Fruit fly (Drosophila melanogaster): ENCODE data around the gene CG4390.

Gene CG4390

DNA sequence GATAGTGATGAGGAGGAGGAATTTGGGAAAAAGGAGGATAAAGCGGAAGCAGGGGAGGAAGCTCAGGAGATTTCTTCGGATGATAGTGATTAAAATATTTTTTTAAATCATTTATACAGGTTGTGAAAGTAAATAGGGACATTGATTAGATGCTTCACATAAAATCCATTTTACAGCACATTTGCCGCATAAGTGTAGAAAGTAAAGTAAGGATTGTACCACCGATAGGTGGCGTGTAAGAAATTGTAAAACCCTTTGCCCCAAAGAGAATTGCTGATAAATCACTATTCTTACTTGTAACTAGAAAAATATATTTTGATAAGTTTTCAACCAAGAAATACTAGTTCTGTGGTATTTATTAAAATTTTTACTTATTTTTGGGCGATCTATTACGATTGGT is 590 bp downstream of the CG4390 start (continued):
- 0 out of 2 replicates have a peak, but pooled peaks have one; percentile 27 for TF ChIP-seq bbx (GFP tag; IDR thresholded peaks at IDR 0.05; ENCODE audit: partially characterized antibody)
- TF ChIP-seq CG10274 (GFP tag; optimal IDR thresholded peaks at IDR 0.05), result no peak
- no peak for TF ChIP-seq wdn (GFP tag; IDR thresholded peaks at IDR 0.05)
- peak; percentile 94 for TF ChIP-seq CTCF (GFP tag; optimal IDR thresholded peaks at IDR 0.05)
- TF ChIP-seq Xrp1 (GFP tag; IDR thresholded peaks at IDR 0.05), result no peak
- peak; percentile 30 for TF ChIP-seq pita (GFP tag; optimal IDR thresholded peaks at IDR 0.05)
- TF ChIP-seq CG16813 (GFP tag; IDR thresholded peaks at IDR 0.05; ENCODE audit: partially characterized antibody), result peak; percentile 35; the same call in 2 of the 3 replicates
- TF ChIP-seq Dfd (GFP tag; optimal IDR thresholded peaks at IDR 0.05), result no peak
- no peak for TF ChIP-seq CG17912 (GFP tag; optimal IDR thresholded peaks at IDR 0.05)
- peak; percentile 53; the same call in 2 of the 3 replicates for TF ChIP-seq knrl (GFP tag; IDR thresholded peaks at IDR 0.05; ENCODE audit: partially characterized antibody)
- peak; percentile 68 for TF ChIP-seq Med (GFP tag)
- 0 out of 2 replicates have a peak, but pooled peaks have one; percentile 38 for TF ChIP-seq CG42726 (GFP tag; IDR thresholded peaks at IDR 0.05; ENCODE audit: partially characterized antibody)
- peak; percentile 39 for TF ChIP-seq Abd-B (GFP tag; optimal IDR thresholded peaks at IDR 0.05)
- TF ChIP-seq CG3407 (GFP tag; optimal IDR thresholded peaks at IDR 0.05), result no peak
- TF ChIP-seq sima (GFP tag; optimal IDR thresholded peaks at IDR 0.05), result no peak
- no peak for TF ChIP-seq eve (GFP tag; optimal IDR thresholded peaks at IDR 0.05)
- no peak for TF ChIP-seq CG33213 (GFP tag; optimal IDR thresholded peaks at IDR 0.05)
- TF ChIP-seq H2.0 (GFP tag; IDR thresholded peaks at IDR 0.05), result 0 out of 2 replicates have a peak, but pooled peaks have one; percentile 34
- peak; percentile 47 for TF ChIP-seq stwl (tag; optimal IDR thresholded peaks at IDR 0.05)

DNA sequence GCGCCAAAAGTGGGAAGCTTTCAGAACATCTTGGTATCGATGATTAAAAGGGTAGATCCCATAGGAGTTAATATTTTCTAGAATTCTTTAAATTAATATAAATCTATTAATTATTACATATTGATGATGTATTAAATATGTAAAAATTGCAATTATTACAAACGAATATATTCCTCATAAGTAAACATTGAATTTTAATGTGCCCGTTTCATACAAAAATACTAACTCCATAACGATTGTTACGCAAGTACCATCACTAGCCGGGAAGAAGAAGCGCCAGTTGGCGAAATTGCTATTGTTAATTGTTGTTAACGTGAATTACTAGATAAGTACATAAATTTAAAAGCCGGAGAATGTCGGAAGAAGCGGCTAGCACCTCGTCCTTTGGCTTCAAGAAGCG is 2.0 kb downstream of the CG4390 start, which contains the start of gene mdlc:
mdlc (plus strand) TSS at position 248 of the 400 bp plus-strand sequence.
- TF ChIP-seq CG2678 (tag; optimal IDR thresholded peaks at IDR 0.05) (peak; percentile 33), stwl (tag; optimal IDR thresholded peaks at IDR 0.05) (peak; percentile 83), pan (optimal IDR thresholded peaks at IDR 0.05) (no peak), pan (GFP tag; optimal IDR thresholded peaks at IDR 0.05 in 1 of 2, IDR thresholded peaks at IDR 0.05 in 1 of 2) (no peak), BEAF-32 (GFP tag; optimal IDR thresholded peaks at IDR 0.05) (peak; percentile 71), CG1024 (GFP tag; IDR thresholded peaks at IDR 0.05) (no peak), CG16813 (GFP tag; IDR thresholded peaks at IDR 0.05; ENCODE audit: partially characterized antibody) (peak; percentile 71), CG17361 (GFP tag; IDR thresholded peaks at IDR 0.05) (no peak), CG11723 (GFP tag; optimal IDR thresholded peaks at IDR 0.05) (no peak), CG11696 (GFP tag; IDR thresholded peaks at IDR 0.05) (no peak), CG9932 (GFP tag; IDR thresholded peaks at IDR 0.05) (peak; percentile 55; the same call in 1 of the 2 replicates), dimm (GFP tag; IDR thresholded peaks at IDR 0.05) (no peak), MBD-R2 (GFP tag; IDR thresholded peaks at IDR 0.05) (peak; percentile 66), PHDP (tag; optimal IDR thresholded peaks at IDR 0.05) (no peak), CG2116 (GFP tag; optimal IDR thresholded peaks at IDR 0.05) (peak; percentile 15), CG5245 (GFP tag; optimal IDR thresholded peaks at IDR 0.05) (no peak), gem (tag; optimal IDR thresholded peaks at IDR 0.05) (peak; percentile 41), CG3995 (GFP tag; optimal IDR thresholded peaks at IDR 0.05) (no peak), CG12744 (GFP tag; optimal IDR thresholded peaks at IDR 0.05) (no peak), knrl (GFP tag; IDR thresholded peaks at IDR 0.05; ENCODE audit: partially characterized antibody) (peak; percentile 76), HmgZ (tag; optimal IDR thresholded peaks at IDR 0.05) (peak; percentile 21), CG17385 (GFP tag; optimal IDR thresholded peaks at IDR 0.05) (peak; percentile 94), CG10147 (GFP tag; optimal IDR thresholded peaks at IDR 0.05) (peak; percentile 13), crol (GFP tag; IDR thresholded peaks at IDR 0.05) (no peak), az2 (GFP tag; optimal IDR thresholded peaks at IDR 0.05) (peak; percentile 5), B-H1 (GFP tag; IDR thresholded peaks at IDR 0.05) (no peak), amos (GFP tag; IDR thresholded peaks at IDR 0.05; ENCODE audit: partially characterized antibody) (peak; percentile 61), CG8924 (tag; optimal IDR thresholded peaks at IDR 0.05) (no peak), bbx (GFP tag; IDR thresholded peaks at IDR 0.05; ENCODE audit: partially characterized antibody) (peak; percentile 27; the same call in 1 of the 2 replicates), CG10274 (GFP tag; optimal IDR thresholded peaks at IDR 0.05) (no peak), Blimp-1 (GFP tag; optimal IDR thresholded peaks at IDR 0.05) (no peak), CG12659 (GFP tag; optimal IDR thresholded peaks at IDR 0.05) (peak; percentile 42), Hr39 (optimal IDR thresholded peaks at IDR 0.05) (no peak), CG14860 (GFP tag; IDR thresholded peaks at IDR 0.05; ENCODE audit: partially characterized antibody) (no peak), Ets97D (GFP tag; optimal IDR thresholded peaks at IDR 0.05) (peak; percentile 8)
